Worm (Caenorhabditis elegans) whole organism, L3 larva: ENCODE measurements around the gene catp-4.

ENCODE experiments used
- R02D3.7 ChIP-seq: fragments of 150-350 bp; optimal IDR thresholded peaks from 2 replicates; lab custom pipeline; 2014; ENCODE audit warnings: missing biosample characterization, missing genetic modification characterization
- aly-2 ChIP-seq: fragments of 150-350 bp; optimal IDR thresholded peaks from 2 replicates; lab custom pipeline; 2014; ENCODE audit warnings: missing biosample characterization, missing genetic modification characterization
- ama-1 ChIP-seq: fragments of 150-350 bp; optimal IDR thresholded peaks from 2 replicates; lab custom pipeline; 2018
- daf-12 ChIP-seq: fragments of 150-350 bp; optimal IDR thresholded peaks from 2 replicates; lab custom pipeline; 2014; ENCODE audit warnings: missing biosample characterization, missing genetic modification reagents, missing genetic modification characterization
- fos-1 ChIP-seq: fragments of 150-350 bp; optimal IDR thresholded peaks from 2 replicates; lab custom pipeline; 2014; ENCODE audit warnings: missing biosample characterization, missing genetic modification characterization
- nhr-11 ChIP-seq: fragments of 150-350 bp; optimal IDR thresholded peaks from 2 replicates; lab custom pipeline; 2014; ENCODE audit warnings: missing biosample characterization, missing genetic modification characterization
- nhr-77 ChIP-seq: fragments of 150-350 bp; optimal IDR thresholded peaks from 2 replicates; lab custom pipeline; 2014; ENCODE audit warnings: missing biosample characterization, missing genetic modification characterization
- pha-4 ChIP-seq: fragments of 150-350 bp; optimal IDR thresholded peaks from 2 replicates; lab custom pipeline; 2014; ENCODE audit warnings: missing biosample characterization, missing genetic modification reagents, missing genetic modification characterization
- snpc-4 ChIP-seq: fragments of 150-350 bp; optimal IDR thresholded peaks from 2 replicates; lab custom pipeline; 2014; ENCODE audit warnings: missing biosample characterization, missing genetic modification characterization
- unc-39 ChIP-seq: sonication (generic microtip); optimal IDR thresholded peaks from 4 replicates; lab custom pipeline; 2017; ENCODE audit warnings: missing biosample characterization, missing genetic modification characterization
- unc-62 ChIP-seq: fragments of 150-350 bp; sonication (generic microtip); optimal IDR thresholded peaks from 4 replicates; lab custom pipeline; 2014; ENCODE audit warnings: missing biosample characterization, missing genetic modification reagents, missing genetic modification characterization
- zag-1 ChIP-seq: fragments of 150-350 bp; optimal IDR thresholded peaks from 2 replicates; lab custom pipeline; 2014; ENCODE audit warnings: missing biosample characterization, missing genetic modification characterization
- ztf-11 ChIP-seq: fragments of 150-350 bp; optimal IDR thresholded peaks from 2 replicates; lab custom pipeline; 2014; ENCODE audit warnings: missing biosample characterization, missing genetic modification characterization
- ztf-4 ChIP-seq: fragments of 150-350 bp; optimal IDR thresholded peaks from 2 replicates; lab custom pipeline; 2014; ENCODE audit warnings: missing biosample characterization, missing genetic modification characterization

- TF ChIP-seq ztf-4 (tag; lab: Kevin White, UChicago) (no peak), ama-1 (peak; percentile 53), snpc-4 (tag; lab: Kevin White, UChicago) (no peak), zag-1 (tag; lab: Kevin White, UChicago) (no peak), R02D3.7 (tag; lab: Kevin White, UChicago) (no peak), pha-4 (no peak), unc-39 (tag; lab: Kevin White, UChicago) (no peak), fos-1 (tag; lab: Kevin White, UChicago) (no peak), ztf-11 (tag; lab: Kevin White, UChicago) (no peak), aly-2 (tag; lab: Kevin White, UChicago) (no peak), daf-12 (no peak), nhr-11 (tag; lab: Kevin White, UChicago) (peak; percentile 78), unc-62 (GFP tag; lab: Kevin White, UChicago) (no peak), nhr-77 (tag; lab: Kevin White, UChicago) (peak; percentile 9)
These were observed 5.0 kb downstream of the catp-4 start for ce11 chrII:14598367-14598766.
